Worm (Caenorhabditis elegans): ENCODE results near the gene srr-4.

Gene srr-4

DNA sequence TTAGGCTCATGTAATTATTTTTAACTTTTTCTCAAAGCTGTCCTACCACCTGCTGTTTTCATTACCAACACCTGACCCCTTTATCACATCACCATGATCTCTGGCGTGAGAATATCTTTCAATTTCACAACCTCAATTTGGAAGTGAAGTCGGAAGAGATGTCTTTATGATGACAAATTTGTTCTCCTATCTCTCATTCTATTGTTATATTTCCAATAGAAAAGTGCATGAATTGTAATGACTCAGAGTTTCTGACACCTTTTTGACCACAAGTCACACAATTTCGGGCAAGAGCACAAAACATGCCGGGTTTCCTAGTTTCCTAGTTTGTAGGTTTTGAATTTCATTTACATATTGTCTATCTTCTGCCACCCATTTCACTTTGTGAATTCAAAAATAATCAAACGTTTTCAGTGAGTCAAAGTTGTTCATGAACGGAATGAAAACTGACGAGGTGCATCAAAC lies at the start of gene srr-4:
Gene srr-4, plus strand, starts transcription at position 415 of the 465 bp plus-strand sequence.
- no peak for TF ChIP-seq nhr-2 (tag; optimal IDR thresholded peaks at IDR 0.05)
- no peak for TF ChIP-seq cnd-1 (tag; optimal IDR thresholded peaks at IDR 0.05)
- no peak for TF ChIP-seq sem-2 (GFP tag; optimal IDR thresholded peaks at IDR 0.05)
- TF ChIP-seq nhr-12 (tag; optimal IDR thresholded peaks at IDR 0.05): no peak
- TF ChIP-seq flh-1 (GFP tag; optimal IDR thresholded peaks at IDR 0.05): no peak
- TF ChIP-seq unc-120 (tag; optimal IDR thresholded peaks at IDR 0.05; ENCODE audit: poor library complexity, severe bottlenecking): no peak
- no peak for TF ChIP-seq bed-3 (GFP tag; optimal IDR thresholded peaks at IDR 0.05)
- no peak for TF ChIP-seq nhr-76 (tag; optimal IDR thresholded peaks at IDR 0.05)
- no peak for TF ChIP-seq unc-39 (tag; optimal IDR thresholded peaks at IDR 0.05)
- no peak for TF ChIP-seq hlh-1 (tag; optimal IDR thresholded peaks at IDR 0.05)
- no peak for TF ChIP-seq lin-32 (GFP tag; optimal IDR thresholded peaks at IDR 0.05)

DNA sequence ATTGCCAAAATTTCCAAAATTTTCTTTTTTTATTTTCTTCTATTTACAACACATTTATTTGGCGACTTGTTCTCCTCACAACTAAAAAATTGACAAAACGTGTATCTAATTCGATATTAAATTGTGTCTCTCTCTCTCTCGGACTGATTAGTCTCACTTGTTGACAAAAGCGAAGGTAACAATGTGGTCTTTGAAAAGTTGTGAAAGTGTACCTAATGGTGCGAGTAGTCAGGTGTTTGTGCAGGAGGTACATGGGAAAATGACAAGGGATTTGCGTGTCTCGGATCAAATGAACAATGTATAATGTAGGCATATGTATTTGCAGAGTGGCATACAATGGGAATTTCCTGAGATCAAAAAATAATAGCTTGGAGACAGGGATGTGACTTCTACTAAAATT lies 49.5 kb upstream of the srr-4 start:
- TF ChIP-seq blmp-1 (tag; optimal IDR thresholded peaks at IDR 0.05): no peak
- no peak for TF ChIP-seq nhr-28 (tag; optimal IDR thresholded peaks at IDR 0.05)
- no peak for TF ChIP-seq snpc-4 (tag; optimal IDR thresholded peaks at IDR 0.05)
- no peak for TF ChIP-seq hlh-1 (tag; optimal IDR thresholded peaks at IDR 0.05)
- TF ChIP-seq ceh-39 (tag; optimal IDR thresholded peaks at IDR 0.05): no peak
- no peak for TF ChIP-seq ztf-11 (tag; optimal IDR thresholded peaks at IDR 0.05)
- no peak for TF ChIP-seq nhr-12 (tag; optimal IDR thresholded peaks at IDR 0.05)
- no peak for TF ChIP-seq ces-1 (GFP tag; optimal IDR thresholded peaks at IDR 0.05)
- no peak for TF ChIP-seq mab-5 (tag; optimal IDR thresholded peaks at IDR 0.05)
- TF ChIP-seq elt-1 (tag; optimal IDR thresholded peaks at IDR 0.05; ENCODE audit: borderline replicate concordance, insufficient read depth): no peak
- TF ChIP-seq unc-62 (GFP tag; optimal IDR thresholded peaks at IDR 0.05): no peak
- TF ChIP-seq ham-2 (GFP tag; optimal IDR thresholded peaks at IDR 0.05): no peak
- no peak for TF ChIP-seq unc-120 (tag; optimal IDR thresholded peaks at IDR 0.05; ENCODE audit: poor library complexity, severe bottlenecking)
- TF ChIP-seq ceh-43 (GFP tag; optimal IDR thresholded peaks at IDR 0.05): no peak
- no peak for TF ChIP-seq M03D4.4 (tag; optimal IDR thresholded peaks at IDR 0.05)
- TF ChIP-seq nhr-237 (tag; optimal IDR thresholded peaks at IDR 0.05): no peak
- TF ChIP-seq pha-4 (tag; optimal IDR thresholded peaks at IDR 0.05): no peak
- no peak for TF ChIP-seq elt-3 (tag; optimal IDR thresholded peaks at IDR 0.05)
- TF ChIP-seq bed-3 (GFP tag; optimal IDR thresholded peaks at IDR 0.05): no peak

DNA sequence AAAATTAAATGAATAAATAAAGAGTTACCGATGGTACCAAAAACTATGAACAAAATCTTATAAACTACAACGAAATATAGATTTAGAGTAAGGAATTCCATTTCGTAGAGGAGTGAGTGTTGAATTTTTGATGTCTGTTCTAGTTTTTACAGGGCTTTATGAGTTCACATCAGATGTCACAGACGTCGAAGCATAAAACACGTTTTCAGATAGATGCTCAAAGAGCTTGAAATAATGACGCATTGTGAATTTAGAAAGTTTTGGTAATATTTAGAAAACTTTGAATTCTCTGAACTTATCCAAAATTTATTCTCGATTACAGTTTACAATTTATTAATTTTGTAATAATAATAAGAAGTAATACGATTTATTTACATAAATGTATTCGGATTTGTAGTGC lies 46.1 kb upstream of the srr-4 start, which contains the start of gene srsx-9:
Gene srsx-9, minus strand, starts transcription at position 101 of the 400 bp plus-strand sequence.
- TF ChIP-seq unc-120 (tag; optimal IDR thresholded peaks at IDR 0.05; ENCODE audit: poor library complexity, severe bottlenecking): no peak
- TF ChIP-seq lin-13 (tag; optimal IDR thresholded peaks at IDR 0.05): no peak
- TF ChIP-seq lsy-2 (tag; optimal IDR thresholded peaks at IDR 0.05): no peak
- no peak for TF ChIP-seq hlh-1 (tag; optimal IDR thresholded peaks at IDR 0.05)
- TF ChIP-seq ztf-11 (tag; optimal IDR thresholded peaks at IDR 0.05): no peak
- TF ChIP-seq nhr-2 (tag; optimal IDR thresholded peaks at IDR 0.05): no peak
- no peak for TF ChIP-seq mep-1 (tag; optimal IDR thresholded peaks at IDR 0.05)
- no peak for TF ChIP-seq lin-32 (GFP tag; optimal IDR thresholded peaks at IDR 0.05)
- TF ChIP-seq blmp-1 (tag; optimal IDR thresholded peaks at IDR 0.05): no peak
- TF ChIP-seq elt-1 (tag; optimal IDR thresholded peaks at IDR 0.05; ENCODE audit: borderline replicate concordance, insufficient read depth): no peak
- no peak for TF ChIP-seq elt-3 (tag; optimal IDR thresholded peaks at IDR 0.05)
- no peak for TF ChIP-seq nhr-237 (tag; optimal IDR thresholded peaks at IDR 0.05)
- TF ChIP-seq unc-62 (GFP tag; optimal IDR thresholded peaks at IDR 0.05): no peak
- no peak for TF ChIP-seq mab-5 (tag; optimal IDR thresholded peaks at IDR 0.05)
- no peak for TF ChIP-seq flh-1 (GFP tag; optimal IDR thresholded peaks at IDR 0.05)

DNA sequence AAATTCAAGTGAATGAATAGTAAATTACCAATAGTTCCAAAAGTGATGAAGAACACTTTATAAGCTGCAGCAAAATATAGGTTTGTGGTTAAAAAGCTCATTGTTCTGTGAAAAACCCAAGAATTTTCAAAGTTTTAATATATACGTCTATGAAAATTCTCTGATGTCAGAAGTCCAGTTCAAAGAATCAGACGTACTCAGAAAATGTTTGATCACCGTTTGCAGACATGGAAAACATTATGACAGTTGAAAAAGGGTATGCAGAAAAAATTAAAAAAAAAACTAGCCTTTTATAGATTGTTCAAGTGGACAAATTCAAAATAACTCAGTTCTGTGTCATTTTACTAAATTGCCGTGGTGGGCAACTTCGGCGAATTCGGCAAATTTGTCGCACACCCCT lies 44.3 kb upstream of the srr-4 start, which contains the start of gene srsx-10:
Gene srsx-10, minus strand, starts transcription at position 101 of the 400 bp plus-strand sequence.
- no peak for TF ChIP-seq nhr-28 (tag; optimal IDR thresholded peaks at IDR 0.05)
- no peak for TF ChIP-seq bed-3 (GFP tag; optimal IDR thresholded peaks at IDR 0.05)
- no peak for TF ChIP-seq unc-62 (GFP tag; optimal IDR thresholded peaks at IDR 0.05)
- no peak for TF ChIP-seq ham-2 (GFP tag; optimal IDR thresholded peaks at IDR 0.05)
- no peak for TF ChIP-seq nhr-12 (tag; optimal IDR thresholded peaks at IDR 0.05)
- TF ChIP-seq zip-8 (tag; optimal IDR thresholded peaks at IDR 0.05): no peak
- TF ChIP-seq ceh-39 (tag; optimal IDR thresholded peaks at IDR 0.05): no peak
- no peak for TF ChIP-seq tbx-8 (GFP tag; optimal IDR thresholded peaks at IDR 0.05)
- no peak for TF ChIP-seq mab-5 (tag; optimal IDR thresholded peaks at IDR 0.05)
- no peak for TF ChIP-seq flh-1 (GFP tag; optimal IDR thresholded peaks at IDR 0.05)
- TF ChIP-seq unc-120 (tag; optimal IDR thresholded peaks at IDR 0.05; ENCODE audit: poor library complexity, severe bottlenecking): no peak
- TF ChIP-seq elt-3 (tag; optimal IDR thresholded peaks at IDR 0.05): no peak
- no peak for TF ChIP-seq unc-39 (tag; optimal IDR thresholded peaks at IDR 0.05)
- TF ChIP-seq pha-4 (tag; optimal IDR thresholded peaks at IDR 0.05): no peak
- no peak for TF ChIP-seq lin-13 (tag; optimal IDR thresholded peaks at IDR 0.05)
- TF ChIP-seq M03D4.4 (tag; optimal IDR thresholded peaks at IDR 0.05): no peak
- no peak for TF ChIP-seq lsy-2 (tag; optimal IDR thresholded peaks at IDR 0.05)
- TF ChIP-seq lin-32 (GFP tag; optimal IDR thresholded peaks at IDR 0.05): no peak
